Worm (Caenorhabditis elegans): ENCODE results near the gene crb-3.

DNA sequence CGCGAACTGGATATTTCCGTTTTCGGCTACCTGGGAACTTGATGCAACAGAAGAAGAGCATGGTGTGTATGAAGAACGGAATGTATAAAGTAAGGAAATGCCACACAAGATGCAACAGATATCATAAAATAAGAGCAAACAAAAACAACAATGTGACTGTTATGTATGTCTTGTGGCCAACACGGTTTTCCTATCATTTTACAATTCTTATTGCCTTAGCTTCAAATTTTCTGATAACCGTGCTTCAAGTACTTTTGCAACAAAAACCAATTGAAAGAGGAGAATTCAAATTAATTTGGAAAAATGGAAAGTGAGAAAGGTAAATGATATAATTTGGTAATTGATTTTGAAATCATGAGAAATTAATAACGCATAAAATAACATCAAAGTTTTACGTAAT, 28.0 kb downstream of the crb-3 start:
- no peak for TF ChIP-seq pag-3 (tag; optimal IDR thresholded peaks at IDR 0.05; ENCODE audit: borderline replicate concordance)
- TF ChIP-seq ets-4 (tag; optimal IDR thresholded peaks at IDR 0.05): no peak
- TF ChIP-seq unc-42 (tag; optimal IDR thresholded peaks at IDR 0.05): no peak
- no peak for TF ChIP-seq K09A11.1 (tag; optimal IDR thresholded peaks at IDR 0.05; ENCODE audit: insufficient read depth)
- TF ChIP-seq elt-2 (tag; optimal IDR thresholded peaks at IDR 0.05): no peak
